Fruit fly (Drosophila melanogaster) whole organism, embryonic: Measurements from ENCODE around the gene CG17325.
A peak's percentile ranks its signal among the peaks of the same experiment; 100 is the strongest.

Experiments used
- Antp ChIP-seq: fragments of 200-800 bp; sonication (Bioruptor generic); optimal IDR thresholded peaks from 3 replicates; lab custom pipeline; 2016; ENCODE audit warnings: missing biosample characterization, missing genetic modification characterization
- Awh ChIP-seq: fragments of 200-800 bp; sonication (Bioruptor generic); IDR thresholded peaks from 2 replicates; pipeline ENCODE4, ENCODE4 v1.3.6; 2022; ENCODE audit warnings: missing biosample characterization, missing genetic modification characterization
- B-H1 ChIP-seq: fragments of 200-800 bp; sonication (Bioruptor generic); IDR thresholded peaks from 3 replicates; pipeline ENCODE4 v1.3.6; 2022; ENCODE audit warnings: missing biosample characterization, missing genetic modification characterization
- Blimp-1 ChIP-seq: fragments of 200-800 bp; sonication (Bioruptor generic); optimal IDR thresholded peaks from 3 replicates; lab custom pipeline; 2018; ENCODE audit warnings: missing biosample characterization, missing genetic modification characterization, mild to moderate bottlenecking, moderate library complexity, missing genetic modification reagents
- CG10462 ChIP-seq: fragments of 200-800 bp; sonication (Bioruptor generic); optimal IDR thresholded peaks from 2 replicates; lab custom pipeline; 2016; ENCODE audit warnings: missing biosample characterization, missing genetic modification characterization
- CG10979 ChIP-seq: fragments of 200-800 bp; sonication (Bioruptor generic); optimal IDR thresholded peaks from 2 replicates; lab custom pipeline; 2018; ENCODE audit warnings: missing biosample characterization, mild to moderate bottlenecking, missing genetic modification characterization, moderate library complexity
- CG11504 ChIP-seq: fragments of 200-800 bp; sonication (Bioruptor generic); optimal IDR thresholded peaks from 3 replicates; lab custom pipeline; 2019; ENCODE audit warnings: missing biosample characterization, mild to moderate bottlenecking, missing genetic modification characterization, moderate library complexity
- CG12391 ChIP-seq: fragments of 200-800 bp; sonication (Bioruptor generic); optimal IDR thresholded peaks from 3 replicates; lab custom pipeline; 2018; ENCODE audit warnings: missing biosample characterization, mild to moderate bottlenecking, missing genetic modification characterization, moderate library complexity
- CG15269 ChIP-seq: fragments of 200-800 bp; sonication (Bioruptor generic); optimal IDR thresholded peaks from 2 replicates; lab custom pipeline; 2018; ENCODE audit warnings: missing biosample characterization, mild to moderate bottlenecking, missing genetic modification characterization, moderate library complexity
- CG15696 ChIP-seq: fragments of 200-800 bp; sonication (Bioruptor generic); optimal IDR thresholded peaks from 2 replicates; lab custom pipeline; 2019; ENCODE audit warnings: missing biosample characterization, mild to moderate bottlenecking, missing genetic modification characterization, moderate library complexity
- CG1603 ChIP-seq: fragments of 200-800 bp; sonication (Bioruptor generic); optimal IDR thresholded peaks from 2 replicates; lab custom pipeline; 2019; ENCODE audit warnings: missing biosample characterization, mild to moderate bottlenecking, missing genetic modification characterization, moderate library complexity
- CG16779 ChIP-seq: fragments of 200-800 bp; sonication (Bioruptor generic); IDR thresholded peaks from 2 replicates; pipeline ENCODE4 v1.3.6; 2022; ENCODE audit warnings: missing biosample characterization, missing genetic modification characterization
- CG17328 ChIP-seq: fragments of 200-800 bp; sonication (Bioruptor generic); IDR thresholded peaks from 2 replicates; pipeline ENCODE4 v1.3.6; 2022; ENCODE audit warnings: missing biosample characterization, missing genetic modification characterization
- CG17359 ChIP-seq: fragments of 200-800 bp; sonication (Bioruptor generic); optimal IDR thresholded peaks from 3 replicates; lab custom pipeline; 2018; ENCODE audit warnings: missing biosample characterization, mild to moderate bottlenecking, missing genetic modification characterization, moderate library complexity
- CG17385 ChIP-seq: fragments of 200-800 bp; sonication (Bioruptor generic); optimal IDR thresholded peaks from 3 replicates; lab custom pipeline; 2018; ENCODE audit warnings: missing biosample characterization, mild to moderate bottlenecking, missing genetic modification characterization
- CG17568 ChIP-seq: fragments of 200-800 bp; sonication (Bioruptor generic); optimal IDR thresholded peaks from 2 replicates; lab custom pipeline; 2018; ENCODE audit warnings: missing biosample characterization, mild to moderate bottlenecking, missing genetic modification characterization, moderate library complexity
- CG17612 ChIP-seq: fragments of 200-800 bp; sonication (Bioruptor generic); IDR thresholded peaks from 2 replicates; pipeline ENCODE4 v1.3.6; 2022; ENCODE audit warnings: missing biosample characterization, missing genetic modification characterization
- CG18599 ChIP-seq: fragments of 200-800 bp; sonication (Bioruptor generic); optimal IDR thresholded peaks from 3 replicates; lab custom pipeline; 2017; ENCODE audit warnings: missing biosample characterization, missing genetic modification characterization, mild to moderate bottlenecking, moderate library complexity, missing genetic modification reagents
- CG2712 ChIP-seq: fragments of 200-800 bp; optimal IDR thresholded peaks from 3 replicates; lab custom pipeline; 2019; ENCODE audit warnings: missing biosample characterization, mild to moderate bottlenecking, missing genetic modification characterization, moderate library complexity
- CG2889 ChIP-seq: fragments of 200-800 bp; sonication (Bioruptor generic); IDR thresholded peaks from 3 replicates; pipeline ENCODE4 v1.3.6; 2022; ENCODE audit warnings: missing biosample characterization, missing genetic modification characterization
- CG4854 ChIP-seq: fragments of 200-800 bp; sonication (Bioruptor generic); optimal IDR thresholded peaks from 2 replicates; lab custom pipeline; 2016; ENCODE audit warnings: missing biosample characterization, missing genetic modification characterization, inconsistent platforms
- CG6272 ChIP-seq: fragments of 200-800 bp; sonication (Bioruptor generic); IDR thresholded peaks from 2 replicates; pipeline ENCODE4 v1.3.6; 2022; ENCODE audit warnings: missing biosample characterization, missing genetic modification characterization
- CG6689 ChIP-seq: fragments of 200-800 bp; sonication (Bioruptor generic); IDR thresholded peaks from 2 replicates; pipeline ENCODE4 v1.3.6; 2022; ENCODE audit warnings: missing biosample characterization, missing genetic modification characterization
- CG8924 ChIP-seq: fragments of 200-800 bp; optimal IDR thresholded peaks from 3 replicates; lab custom pipeline; 2019; ENCODE audit warnings: missing biosample characterization, mild to moderate bottlenecking, missing genetic modification characterization, moderate library complexity
- CG9727 ChIP-seq: fragments of 200-800 bp; sonication (Bioruptor generic); optimal IDR thresholded peaks from 3 replicates; lab custom pipeline; 2017; ENCODE audit warnings: missing biosample characterization, mild to moderate bottlenecking, missing genetic modification characterization
- Chrac-16 ChIP-seq: fragments of 200-800 bp; sonication (Bioruptor generic); optimal IDR thresholded peaks from 3 replicates; lab custom pipeline; 2016; ENCODE audit warnings: missing biosample characterization, missing genetic modification characterization
- Med ChIP-seq: fragments of 200-800 bp; sonication (Bioruptor generic); peaks from one replicate; lab custom pipeline; 2016; ENCODE audit warnings: missing biosample characterization, missing genetic modification characterization, mild to moderate bottlenecking, inconsistent platforms, moderate library complexity
- NC2β ChIP-seq: fragments of 200-800 bp; sonication (Bioruptor generic); optimal IDR thresholded peaks from 2 replicates; lab custom pipeline; 2016; ENCODE audit warnings: missing biosample characterization, missing genetic modification characterization
- Oli ChIP-seq: fragments of 200-800 bp; sonication (Bioruptor generic); optimal IDR thresholded peaks from 2 replicates; lab custom pipeline; 2018; ENCODE audit warnings: missing biosample characterization, mild to moderate bottlenecking, missing genetic modification characterization, moderate library complexity
- Ptx1 ChIP-seq: fragments of 200-800 bp; sonication (Bioruptor generic); IDR thresholded peaks from 2 replicates; pipeline ENCODE4 v1.3.6; 2022; ENCODE audit warnings: missing biosample characterization, missing genetic modification characterization
- Sox102F ChIP-seq: fragments of 200-800 bp; sonication (Bioruptor generic); optimal IDR thresholded peaks from 2 replicates; lab custom pipeline; 2018; ENCODE audit warnings: missing biosample characterization, mild to moderate bottlenecking, missing genetic modification characterization, moderate library complexity
- Spps ChIP-seq: fragments of 200-800 bp; sonication (Bioruptor generic); optimal IDR thresholded peaks from 2 replicates; lab custom pipeline; 2018; ENCODE audit warnings: missing biosample characterization, mild to moderate bottlenecking, missing genetic modification characterization
- Xrp1 ChIP-seq: fragments of 200-800 bp; sonication (Bioruptor generic); IDR thresholded peaks from 2 replicates; pipeline ENCODE4 v1.3.6; 2022; ENCODE audit warnings: missing biosample characterization, missing genetic modification characterization
- az2 ChIP-seq: fragments of 200-800 bp; sonication (Bioruptor generic); optimal IDR thresholded peaks from 3 replicates; lab custom pipeline; 2016; ENCODE audit warnings: missing biosample characterization, missing genetic modification characterization
- da ChIP-seq: fragments of 200-800 bp; sonication (Bioruptor generic); optimal IDR thresholded peaks from 2 replicates; lab custom pipeline; 2016; ENCODE audit warnings: missing biosample characterization, missing genetic modification characterization
- dysf ChIP-seq: fragments of 200-800 bp; sonication (Bioruptor generic); IDR thresholded peaks from 3 replicates; pipeline ENCODE4 v1.3.6; 2022; ENCODE audit warnings: missing biosample characterization, missing genetic modification characterization
- gem ChIP-seq: fragments of 200-800 bp; sonication (Bioruptor generic); optimal IDR thresholded peaks from 2 replicates; lab custom pipeline; 2019; ENCODE audit warnings: missing biosample characterization, mild to moderate bottlenecking, missing genetic modification characterization, moderate library complexity
- lab ChIP-seq: fragments of 200-800 bp; sonication (Bioruptor generic); optimal IDR thresholded peaks from 3 replicates; lab custom pipeline; 2017; ENCODE audit warnings: missing biosample characterization, missing genetic modification characterization, mild to moderate bottlenecking, moderate library complexity, missing genetic modification reagents
- phol ChIP-seq: fragments of 200-800 bp; sonication (Bioruptor generic); optimal IDR thresholded peaks from 3 replicates; lab custom pipeline; 2018; ENCODE audit warnings: missing biosample characterization, mild to moderate bottlenecking, missing genetic modification characterization, moderate library complexity
- prd ChIP-seq, 3 experiments: fragments of >200 bp in 2 of 3; fragments of 200-800 bp in 1 of 3; sonication (Bioruptor generic) in 1 of 3; optimal IDR thresholded peaks in 2 of 3; IDR thresholded peaks in 1 of 3; 2 replicates in 2 of 3; 3 replicates in 1 of 3; pipeline versions ENCODE4 v1.3.6 to Lab custom; 2017 to 2022; ENCODE audit warnings: missing biosample characterization in 1 of 3, missing genetic modification characterization in 1 of 3
- row ChIP-seq: fragments of 200-800 bp; sonication (Bioruptor generic); IDR thresholded peaks from 3 replicates; pipeline ENCODE4 v1.3.6; 2022; ENCODE audit warnings: missing biosample characterization, missing genetic modification characterization
- seq ChIP-seq: fragments of 200-800 bp; sonication (Bioruptor generic); IDR thresholded peaks from 2 replicates; pipeline ENCODE4 v1.3.6; 2022; ENCODE audit warnings: missing biosample characterization, missing genetic modification characterization
- tll ChIP-seq, 2 experiments: fragments of 200-800 bp in 1 of 2; fragments of >200 bp in 1 of 2; sonication (Bioruptor generic) in 1 of 2; optimal IDR thresholded peaks; 2 replicates each; lab custom pipeline; 2017 to 2019; ENCODE audit warnings: missing biosample characterization in 2 of 2, missing genetic modification characterization in 2 of 2, mild to moderate bottlenecking in 1 of 2, moderate library complexity in 1 of 2
- unpg ChIP-seq: fragments of 200-800 bp; sonication (Bioruptor generic); optimal IDR thresholded peaks from 3 replicates; lab custom pipeline; 2018; ENCODE audit warnings: missing biosample characterization, mild to moderate bottlenecking, missing genetic modification characterization, moderate library complexity
- vvl ChIP-seq: fragments of 200-800 bp; sonication (Bioruptor generic); IDR thresholded peaks from 2 replicates; pipeline ENCODE4 v1.3.6; 2022; ENCODE audit warnings: missing biosample characterization, missing genetic modification characterization
- zen ChIP-seq: fragments of 200-800 bp; sonication (Bioruptor generic); optimal IDR thresholded peaks from 3 replicates; lab custom pipeline; 2018; ENCODE audit warnings: missing biosample characterization, mild to moderate bottlenecking, missing genetic modification characterization, moderate library complexity
- zf30C ChIP-seq: fragments of 200-800 bp; sonication (Bioruptor generic); optimal IDR thresholded peaks from 3 replicates; lab custom pipeline; 2018; ENCODE audit warnings: missing biosample characterization, mild to moderate bottlenecking, missing genetic modification characterization
- zfh1 ChIP-seq: fragments of 200-800 bp; sonication (Bioruptor generic); IDR thresholded peaks from 3 replicates; pipeline ENCODE4 v1.3.6; 2022; ENCODE audit warnings: missing biosample characterization, missing genetic modification characterization

Gene CG17325

DNA sequence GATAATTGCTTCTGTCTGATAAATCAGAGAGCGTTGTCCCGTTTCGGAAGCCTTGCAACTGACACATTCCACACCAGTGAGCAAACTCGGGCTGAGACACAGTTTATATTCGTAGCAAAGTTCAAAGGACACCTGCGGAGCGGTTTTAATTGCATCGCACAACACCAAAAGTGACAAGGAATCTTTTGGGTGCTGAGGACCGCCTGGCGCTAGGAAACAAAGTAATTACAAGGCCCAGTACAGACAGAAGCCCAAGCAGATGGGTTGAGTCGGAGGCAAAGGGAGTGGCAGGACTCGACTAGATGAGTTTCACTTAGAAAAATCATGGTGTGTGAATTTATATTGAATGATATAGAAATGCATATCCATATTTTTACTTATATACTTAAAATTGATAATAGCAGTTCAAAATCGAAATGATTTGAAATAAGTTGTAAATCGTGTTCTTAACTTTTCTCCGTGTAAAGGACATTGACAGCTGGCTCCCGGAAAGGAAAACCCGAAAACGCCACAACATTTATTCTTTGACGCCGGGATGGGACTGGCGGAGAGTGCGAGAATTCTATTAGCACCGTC is 3.6 kb upstream of the CG17325 start (continued):
- TF ChIP-seq CG10462 (GFP tag; lab: Kevin White, UChicago), result no peak
- peak; percentile 3 for TF ChIP-seq CG15696
- TF ChIP-seq Spps (tag; lab: Kevin White, UChicago), result no peak
- TF ChIP-seq zfh1, result peak; percentile 67
- TF ChIP-seq CG4854 (GFP tag; lab: Kevin White, UChicago), result no peak
- TF ChIP-seq CG10979 (tag; lab: Kevin White, UChicago), result peak; percentile 50
- TF ChIP-seq CG17328 (GFP tag; lab: Robert Waterston, UW), result 0 out of 2 replicates have a peak, but pooled peaks have one; percentile 29
- peak; percentile 20 for TF ChIP-seq Blimp-1 (GFP tag; lab: Kevin White, UChicago)
- TF ChIP-seq CG8924 (tag; lab: Kevin White, UChicago), result peak; percentile 38
- no peak for TF ChIP-seq seq
- TF ChIP-seq NC2β (GFP tag; lab: Kevin White, UChicago), result no peak
- TF ChIP-seq row (GFP tag; lab: Robert Waterston, UW), result peak; percentile 60; the same call in 2 of the 3 replicates
- no peak for TF ChIP-seq CG16779
- TF ChIP-seq CG15269 (tag; lab: Kevin White, UChicago), result peak; percentile 19
- TF ChIP-seq prd (optimal IDR thresholded peaks at IDR 0.05; lab: Kevin White, UChicago), result no peak
- peak; percentile 87 for TF ChIP-seq prd (GFP tag; IDR thresholded peaks at IDR 0.05; lab: Robert Waterston, UW)
- TF ChIP-seq tll (GFP tag; optimal IDR thresholded peaks at IDR 0.05; lab: Kevin White, UChicago), result no peak
- no peak for TF ChIP-seq lab (GFP tag; lab: Kevin White, UChicago)
- peak; percentile 42 for TF ChIP-seq unpg (GFP tag; lab: Kevin White, UChicago)
- no peak for TF ChIP-seq B-H1 (GFP tag; lab: Robert Waterston, UW)
- peak; percentile 40 for TF ChIP-seq phol (tag; lab: Kevin White, UChicago)
- TF ChIP-seq CG17385 (GFP tag; lab: Kevin White, UChicago), result peak; percentile 9
- peak; percentile 24; the same call in 1 of the 3 replicates for TF ChIP-seq dysf
- peak; percentile 54 for TF ChIP-seq CG2712 (tag; lab: Kevin White, UChicago)
- TF ChIP-seq CG17568, result no peak
- peak; percentile 60 for TF ChIP-seq CG9727 (GFP tag; lab: Kevin White, UChicago)
- peak; percentile 26 for TF ChIP-seq CG17359
- TF ChIP-seq CG17612, result no peak
- TF ChIP-seq zf30C (GFP tag; lab: Kevin White, UChicago), result peak; percentile 40
- TF ChIP-seq CG18599 (GFP tag; lab: Kevin White, UChicago), result peak; percentile 26
- peak; percentile 52 for TF ChIP-seq Med
- peak; percentile 16 for TF ChIP-seq Oli (tag; lab: Kevin White, UChicago)
- 0 out of 2 replicates have a peak, but pooled peaks have one; percentile 15 for TF ChIP-seq CG6689 (GFP tag; lab: Robert Waterston, UW)
- TF ChIP-seq CG11504, result peak; percentile 47
- TF ChIP-seq Chrac-16 (GFP tag; lab: Kevin White, UChicago), result peak; percentile 10
- TF ChIP-seq vvl (GFP tag; lab: Robert Waterston, UW), result peak; percentile 16; the same call in 1 of the 2 replicates
- TF ChIP-seq gem, result peak; percentile 55
- TF ChIP-seq az2 (GFP tag; lab: Kevin White, UChicago), result peak; percentile 20
- peak; percentile 30 for TF ChIP-seq CG12391 (tag; lab: Kevin White, UChicago)
- TF ChIP-seq Awh (GFP tag; lab: Robert Waterston, UW), result peak; percentile 57; the same call in 1 of the 2 replicates
- TF ChIP-seq Xrp1 (GFP tag; lab: Robert Waterston, UW), result peak; percentile 61
- TF ChIP-seq zen (tag; lab: Kevin White, UChicago), result peak; percentile 93
- TF ChIP-seq CG6272 (GFP tag; lab: Robert Waterston, UW), result no peak
- TF ChIP-seq CG2889 (GFP tag; lab: Robert Waterston, UW), result peak; percentile 23; the same call in 1 of the 3 replicates
- peak; percentile 47 for TF ChIP-seq CG1603 (tag; lab: Kevin White, UChicago)
- peak; percentile 32; the same call in 1 of the 2 replicates for TF ChIP-seq Ptx1 (GFP tag; lab: Robert Waterston, UW)
- peak; percentile 8 for TF ChIP-seq Sox102F
- TF ChIP-seq da, result no peak
- no peak for TF ChIP-seq Antp (GFP tag; lab: Kevin White, UChicago)
